Worm (Caenorhabditis elegans): ENCODE data around the gene spp-1.

DNA sequence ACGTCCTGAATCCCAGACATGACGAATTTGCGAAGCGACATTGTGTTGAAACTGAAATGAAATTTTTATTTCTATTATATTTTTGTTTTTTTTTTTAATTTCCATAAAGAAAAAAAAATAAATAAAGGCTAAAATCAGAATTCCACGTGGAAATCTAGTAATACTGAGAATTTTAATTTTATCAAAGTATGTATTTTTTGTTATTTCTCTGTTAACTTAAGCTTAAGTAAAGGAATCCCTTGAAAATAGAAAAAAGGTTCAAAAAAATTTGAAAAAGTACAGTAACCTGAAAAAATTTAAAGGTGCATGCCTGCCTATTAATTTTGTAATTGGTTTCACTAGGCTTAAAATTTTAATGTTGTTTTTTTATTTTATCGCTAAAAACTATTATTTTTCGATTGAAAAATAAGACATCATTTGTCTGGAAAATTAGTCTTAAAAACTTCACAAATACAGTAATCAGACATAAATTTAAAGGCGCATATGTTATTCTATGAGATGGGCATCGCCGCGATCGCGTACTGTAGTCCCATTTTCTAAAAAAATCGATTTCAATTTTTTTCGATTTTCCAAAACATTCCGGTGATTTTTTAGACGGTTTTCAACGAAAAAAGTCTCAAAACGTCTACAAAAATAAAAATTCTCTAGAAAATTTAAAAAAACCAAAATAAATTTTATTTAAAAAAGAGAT, 25.0 kb downstream of the spp-1 start, which contains the start of gene nex-2:
- no peak for TF ChIP-seq snpc-4 (tag; optimal IDR thresholded peaks at IDR 0.05)
- TF ChIP-seq skn-1 (tag; optimal IDR thresholded peaks at IDR 0.05), result no peak
- TF ChIP-seq ceh-82 (tag; optimal IDR thresholded peaks at IDR 0.05), result no peak
- TF ChIP-seq fkh-10 (GFP tag; optimal IDR thresholded peaks at IDR 0.05), result no peak
- TF ChIP-seq elt-3 (tag; optimal IDR thresholded peaks at IDR 0.05), result no peak
- no peak for TF ChIP-seq nhr-28 (tag; optimal IDR thresholded peaks at IDR 0.05)
- TF ChIP-seq aly-2 (tag; optimal IDR thresholded peaks at IDR 0.05), result no peak
- no peak for TF ChIP-seq nhr-11 (tag; optimal IDR thresholded peaks at IDR 0.05)
- TF ChIP-seq lin-39 (tag; optimal IDR thresholded peaks at IDR 0.05), result no peak
- no peak for TF ChIP-seq ama-1 (optimal IDR thresholded peaks at IDR 0.05)
- no peak for TF ChIP-seq ztf-4 (tag; optimal IDR thresholded peaks at IDR 0.05)
- no peak for TF ChIP-seq mdl-1 (tag; optimal IDR thresholded peaks at IDR 0.05)
- no peak for TF ChIP-seq lin-15B (tag; optimal IDR thresholded peaks at IDR 0.05)
- no peak for TF ChIP-seq unc-62 (GFP tag; optimal IDR thresholded peaks at IDR 0.05)
